Fruit fly (Drosophila melanogaster): ENCODE data around the gene CG6271.

The CG6271 gene

dm6 chr3R:27026009-27026408 is at the start of gene CG6271:
TSS of gene CG6271 (minus strand) at chr3R:27026109.
- no peak for TF ChIP-seq CG17801 (GFP tag; optimal IDR thresholded peaks at IDR 0.05; ENCODE audit: partially characterized antibody)

dm6 chr3R:27075694-27076093 is 49.8 kb upstream of the CG6271 start, which contains the start of gene CG14257:
TSS of gene CG14257 (plus strand) at chr3R:27075870.
- no peak for TF ChIP-seq CG17801 (GFP tag; optimal IDR thresholded peaks at IDR 0.05; ENCODE audit: partially characterized antibody)

- no peak for TF ChIP-seq CG17801 (GFP tag; optimal IDR thresholded peaks at IDR 0.05; ENCODE audit: partially characterized antibody)
Measured at dm6 chr3R:27070906-27071498, 45.1 kb upstream of the CG6271 start.

- TF ChIP-seq CG17801 (GFP tag; optimal IDR thresholded peaks at IDR 0.05; ENCODE audit: partially characterized antibody): peak; percentile 23
Measured at dm6 chr3R:27069810-27070625, 44.1 kb upstream of the CG6271 start, which contains the start of gene spz. TSS of gene spz (minus strand) at chr3R:27070070.

- TF ChIP-seq CG17801 (GFP tag; optimal IDR thresholded peaks at IDR 0.05; ENCODE audit: partially characterized antibody): no peak
Measured at dm6 chr3R:27069201-27069600, 43.3 kb upstream of the CG6271 start.

- no peak for TF ChIP-seq CG17801 (GFP tag; optimal IDR thresholded peaks at IDR 0.05; ENCODE audit: partially characterized antibody)
Measured at dm6 chr3R:27067362-27067761, 41.5 kb upstream of the CG6271 start.

dm6 chr3R:27065136-27065535 is 39.2 kb upstream of the CG6271 start, which contains the start of gene CG43935:
TSS of gene CG43935 (plus strand) at chr3R:27065436.
- TF ChIP-seq CG17801 (GFP tag; optimal IDR thresholded peaks at IDR 0.05; ENCODE audit: partially characterized antibody): no peak

- TF ChIP-seq CG17801 (GFP tag; optimal IDR thresholded peaks at IDR 0.05; ENCODE audit: partially characterized antibody): no peak
Measured at dm6 chr3R:27064099-27064498, 38.2 kb upstream of the CG6271 start, which contains the start of gene Nep5. TSS of gene Nep5 (minus strand) at chr3R:27064199.

dm6 chr3R:27061916-27062315 is 36.0 kb upstream of the CG6271 start, which contains the start of gene CG34292:
TSS of gene CG34292 (plus strand) at chr3R:27062216.
- no peak for TF ChIP-seq CG17801 (GFP tag; optimal IDR thresholded peaks at IDR 0.05; ENCODE audit: partially characterized antibody)

dm6 chr3R:27056152-27056551 is 30.2 kb upstream of the CG6271 start:
- no peak for TF ChIP-seq CG17801 (GFP tag; optimal IDR thresholded peaks at IDR 0.05; ENCODE audit: partially characterized antibody)

- no peak for TF ChIP-seq CG17801 (GFP tag; optimal IDR thresholded peaks at IDR 0.05; ENCODE audit: partially characterized antibody)
Measured at dm6 chr3R:27049549-27049948, 23.6 kb upstream of the CG6271 start.

- TF ChIP-seq CG17801 (GFP tag; optimal IDR thresholded peaks at IDR 0.05; ENCODE audit: partially characterized antibody): no peak
Measured at dm6 chr3R:27048561-27049270, 22.8 kb upstream of the CG6271 start, which contains the start of gene TwdlT. TSS of gene TwdlT (plus strand) at chr3R:27049220.

dm6 chr3R:27040044-27040443 is 14.1 kb upstream of the CG6271 start:
- TF ChIP-seq CG17801 (GFP tag; optimal IDR thresholded peaks at IDR 0.05; ENCODE audit: partially characterized antibody): no peak

- no peak for TF ChIP-seq CG17801 (GFP tag; optimal IDR thresholded peaks at IDR 0.05; ENCODE audit: partially characterized antibody)
Measured at dm6 chr3R:27033935-27034334, 8.0 kb upstream of the CG6271 start.

dm6 chr3R:27023117-27023516 is 2.8 kb downstream of the CG6271 start, which contains the start of gene CG6277:
TSS of gene CG6277 (minus strand) at chr3R:27023217.
- TF ChIP-seq CG17801 (GFP tag; optimal IDR thresholded peaks at IDR 0.05; ENCODE audit: partially characterized antibody): no peak
